Worm (Caenorhabditis elegans) whole organism, midembryonic: Measurements from ENCODE around the gene rha-1.

Experiments
- T22C8.4 ChIP-seq: fragments of 200-800 bp; sonication (Bioruptor generic); IDR thresholded peaks from 2 replicates; pipeline ENCODE4 v1.3.6; 2022; ENCODE audit warnings: missing genetic modification characterization, missing compliant biosample characterization
- cog-1 ChIP-seq: sonication (generic microtip); optimal IDR thresholded peaks from 2 replicates; lab custom pipeline; 2016; ENCODE audit warnings: missing genetic modification characterization, missing compliant biosample characterization
- flt-1 ChIP-seq: fragments of 200-800 bp; sonication (Bioruptor generic); IDR thresholded peaks from 2 replicates; pipeline ENCODE4 v1.3.6; 2022; ENCODE audit warnings: missing genetic modification characterization, missing compliant biosample characterization
- klf-2 ChIP-seq: fragments of 200-800 bp; sonication (Bioruptor generic); conservative IDR thresholded peaks from 2 replicates; pipeline ENCODE4 v1.3.6; 2022; ENCODE audit warnings: missing genetic modification reagents, missing genetic modification characterization, missing compliant biosample characterization
- med-1 ChIP-seq: sonication (generic microtip); optimal IDR thresholded peaks from 2 replicates; lab custom pipeline; 2017; ENCODE audit warnings: missing genetic modification characterization, mild to moderate bottlenecking, missing compliant biosample characterization, antibody characterized with exemption, missing genetic modification reagents; ENCODE audit not compliant: insufficient read depth
- ref-1 ChIP-seq: fragments of 200-800 bp; sonication (Bioruptor generic); conservative IDR thresholded peaks from 2 replicates; pipeline ENCODE4 v1.3.6; 2022; ENCODE audit warnings: missing genetic modification reagents, missing genetic modification characterization, missing compliant biosample characterization
- tab-1 ChIP-seq: fragments of 200-800 bp; sonication (Bioruptor generic); IDR thresholded peaks from 2 replicates; pipeline ENCODE4 v1.3.6; 2022; ENCODE audit warnings: missing genetic modification characterization, missing compliant biosample characterization
- ztf-23 ChIP-seq: fragments of 200-800 bp; sonication (Bioruptor generic); IDR thresholded peaks from 2 replicates; pipeline ENCODE4 v1.3.6; 2022; ENCODE audit warnings: missing genetic modification reagents, missing genetic modification characterization, missing compliant biosample characterization
- ztf-29 ChIP-seq: fragments of 200-800 bp; sonication (Bioruptor generic); IDR thresholded peaks from 2 replicates; pipeline ENCODE4 v1.3.6; 2022; ENCODE audit warnings: missing genetic modification reagents, missing genetic modification characterization, missing compliant biosample characterization

The rha-1 gene

DNA sequence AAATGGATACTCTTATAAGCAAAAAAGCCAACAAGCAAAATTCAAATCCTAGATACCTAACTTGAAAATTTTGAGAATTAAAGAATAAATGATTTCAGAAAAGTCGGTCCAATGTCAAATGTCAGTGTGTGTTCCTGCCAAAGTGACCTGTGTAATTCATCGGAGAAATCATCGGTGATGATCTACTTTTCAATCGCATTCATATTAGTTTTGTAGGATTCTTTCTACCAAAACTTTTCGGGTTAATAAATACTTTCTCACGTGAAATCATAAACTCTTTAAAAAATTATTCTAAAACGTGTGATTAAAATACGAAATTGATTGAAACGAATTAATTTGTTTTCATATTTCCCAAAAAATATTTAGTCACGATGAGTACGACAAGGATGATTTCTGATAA, 44.4 kb downstream of the rha-1 start, which contains the start of gene F46C5.7:
F46C5.7 (plus strand) TSS at position 301 of the 400 bp plus-strand sequence.
- TF ChIP-seq flt-1 (no peak), ztf-29 (GFP tag; lab: Robert Waterston, UW) (no peak), T22C8.4 (GFP tag; lab: Robert Waterston, UW) (no peak), ztf-23 (no peak), ref-1 (GFP tag; lab: Robert Waterston, UW) (no peak), med-1 (GFP tag; lab: Kevin White, UChicago) (no peak), klf-2 (GFP tag; lab: Robert Waterston, UW) (no peak), cog-1 (no peak)

DNA sequence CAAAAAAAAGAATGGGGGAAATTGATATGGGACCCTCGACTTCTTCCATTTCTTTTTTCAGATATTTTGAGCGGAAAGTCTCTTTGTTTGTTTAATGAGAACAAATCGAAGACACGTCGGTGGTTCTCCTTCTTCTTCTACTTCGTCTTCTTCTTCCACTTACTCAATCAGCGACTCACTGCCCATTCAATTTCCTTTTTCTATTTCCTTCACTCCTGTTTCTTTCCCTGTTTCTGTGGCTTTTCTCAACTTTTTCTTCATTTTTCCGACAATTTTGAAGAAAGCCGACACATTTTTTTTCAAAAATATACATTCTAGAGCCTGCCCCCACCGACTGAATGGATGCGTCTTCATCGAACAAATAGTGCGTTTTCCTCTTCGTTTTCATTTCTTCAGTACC, 47.6 kb downstream of the rha-1 start, which contains the start of gene F46C5.4:
F46C5.4 (plus strand) TSS at position 222 of the 400 bp plus-strand sequence.
- TF ChIP-seq ztf-29 (GFP tag; lab: Robert Waterston, UW): no peak
- no peak for TF ChIP-seq ref-1 (GFP tag; lab: Robert Waterston, UW)
- no peak for TF ChIP-seq med-1 (GFP tag; lab: Kevin White, UChicago)

DNA sequence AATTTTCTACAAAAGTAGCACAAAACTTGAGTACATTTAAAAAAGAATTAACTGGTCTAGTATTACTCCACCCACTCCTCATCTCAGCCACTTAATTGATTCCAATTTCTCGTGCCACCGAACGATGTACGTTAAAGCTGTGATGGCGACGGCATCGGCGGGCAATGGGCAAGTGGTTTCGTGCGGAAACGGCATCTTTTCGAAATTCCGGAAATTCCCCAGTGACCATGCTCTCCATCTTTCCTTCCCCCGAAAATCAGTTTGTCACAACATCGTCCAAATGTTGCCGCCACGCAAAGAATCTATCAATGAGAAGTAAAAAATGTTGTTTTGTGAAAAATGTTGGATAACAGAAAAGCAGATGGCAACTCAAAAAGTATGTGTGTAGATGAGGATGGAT, 50.5 kb downstream of the rha-1 start:
- TF ChIP-seq ref-1 (GFP tag; lab: Robert Waterston, UW): no peak
- no peak for TF ChIP-seq cog-1
- TF ChIP-seq flt-1: no peak
- no peak for TF ChIP-seq T22C8.4 (GFP tag; lab: Robert Waterston, UW)
- TF ChIP-seq tab-1 (GFP tag; lab: Robert Waterston, UW): no peak
- TF ChIP-seq ztf-29 (GFP tag; lab: Robert Waterston, UW): no peak
- TF ChIP-seq klf-2 (GFP tag; lab: Robert Waterston, UW): no peak
- no peak for TF ChIP-seq ztf-23

DNA sequence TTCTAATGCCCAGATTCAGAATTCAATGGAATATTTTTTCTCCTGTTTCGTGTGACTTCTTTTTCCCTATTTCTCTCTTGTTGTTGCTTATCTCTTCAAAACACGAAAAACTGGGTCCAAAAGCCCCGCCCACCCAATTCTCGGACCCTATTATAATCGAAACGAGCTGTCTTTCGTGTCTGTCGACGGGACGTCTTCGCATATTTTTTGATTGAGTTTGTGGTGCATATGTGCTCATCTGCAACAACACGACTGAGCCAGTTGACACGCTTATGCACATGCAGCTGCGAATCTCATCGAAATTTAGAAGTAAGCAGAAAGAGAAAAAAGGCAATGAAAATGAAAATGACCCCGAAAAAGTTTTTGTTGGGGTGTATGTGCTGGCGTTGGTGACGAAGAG, 52.5 kb downstream of the rha-1 start:
- TF ChIP-seq klf-2 (GFP tag; lab: Robert Waterston, UW): no peak
- TF ChIP-seq T22C8.4 (GFP tag; lab: Robert Waterston, UW): no peak
- no peak for TF ChIP-seq med-1 (GFP tag; lab: Kevin White, UChicago)
- TF ChIP-seq cog-1: no peak
- TF ChIP-seq flt-1: no peak
- no peak for TF ChIP-seq ref-1 (GFP tag; lab: Robert Waterston, UW)
- TF ChIP-seq ztf-29 (GFP tag; lab: Robert Waterston, UW): no peak
- TF ChIP-seq tab-1 (GFP tag; lab: Robert Waterston, UW): no peak
- no peak for TF ChIP-seq ztf-23

DNA sequence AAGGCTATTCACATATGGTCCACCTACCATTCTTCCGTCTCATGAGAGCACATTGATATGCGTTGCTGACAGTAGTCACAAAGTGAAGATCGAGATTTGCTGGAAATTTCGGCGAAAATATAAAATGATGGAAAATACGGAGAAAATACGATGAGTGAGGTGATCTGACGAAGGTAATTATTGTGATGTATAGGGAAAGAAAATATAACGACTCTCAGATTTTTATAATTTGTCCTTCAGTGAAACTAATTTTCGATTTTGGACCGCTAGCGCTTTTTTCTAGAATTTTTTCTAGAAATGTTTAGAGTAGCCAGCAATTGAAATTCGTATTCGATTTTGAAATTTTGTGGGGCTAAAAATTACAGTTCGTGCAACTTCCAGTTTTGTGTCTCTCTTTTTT, 54.3 kb downstream of the rha-1 start, which contains the start of gene F46C5.2:
F46C5.2 (minus strand) TSS at position 101 of the 400 bp plus-strand sequence.
- no peak for TF ChIP-seq med-1 (GFP tag; lab: Kevin White, UChicago)
- no peak for TF ChIP-seq ztf-29 (GFP tag; lab: Robert Waterston, UW)
- TF ChIP-seq cog-1: no peak
- no peak for TF ChIP-seq T22C8.4 (GFP tag; lab: Robert Waterston, UW)
- TF ChIP-seq flt-1: no peak
- no peak for TF ChIP-seq ref-1 (GFP tag; lab: Robert Waterston, UW)
